Fruit fly (Drosophila melanogaster): ENCODE results near the gene CG3625.

Gene CG3625

dm6 chr2L:271553-271952, 20.0 kb downstream of the CG3625 start, which contains the start of gene Dus1:
Dus1 (minus strand) TSS chr2L:271744.
- TF ChIP-seq Mnt (GFP tag; optimal IDR thresholded peaks at IDR 0.05) (peak; percentile 66), pad (GFP tag; optimal IDR thresholded peaks at IDR 0.05) (no peak), bab1 (GFP tag; optimal IDR thresholded peaks at IDR 0.05) (peak; percentile 59)

- no peak for TF ChIP-seq CG5204 (GFP tag; optimal IDR thresholded peaks at IDR 0.05)
- TF ChIP-seq Clk (GFP tag; optimal IDR thresholded peaks at IDR 0.05): no peak
Observed at dm6 chr2L:268788-269187, 22.8 kb downstream of the CG3625 start, which contains the start of gene CG3345. CG3345 (plus strand) TSS chr2L:269088.

- TF ChIP-seq CG12768 (GFP tag; optimal IDR thresholded peaks at IDR 0.05) (peak; percentile 81), CG5204 (GFP tag; optimal IDR thresholded peaks at IDR 0.05) (no peak), CG1620 (GFP tag; optimal IDR thresholded peaks at IDR 0.05) (no peak), Clk (GFP tag; optimal IDR thresholded peaks at IDR 0.05) (peak; percentile 46), CG7101 (tag; optimal IDR thresholded peaks at IDR 0.05) (peak; percentile 76), ovo (GFP tag; optimal IDR thresholded peaks at IDR 0.05) (no peak), kay (GFP tag; ENCODE audit: borderline replicate concordance) (no peak), pad (GFP tag; optimal IDR thresholded peaks at IDR 0.05) (no peak), CG7045 (GFP tag; optimal IDR thresholded peaks at IDR 0.05) (peak; percentile 81), CG33017 (tag; optimal IDR thresholded peaks at IDR 0.05) (peak; percentile 82), CG11617 (GFP tag; optimal IDR thresholded peaks at IDR 0.05) (peak; percentile 61), bab1 (GFP tag; optimal IDR thresholded peaks at IDR 0.05) (no peak), Mnt (GFP tag; optimal IDR thresholded peaks at IDR 0.05) (no peak), cic (GFP tag; optimal IDR thresholded peaks at IDR 0.05) (no peak), CG14711 (tag; optimal IDR thresholded peaks at IDR 0.05) (peak; percentile 59), Hr96 (GFP tag; optimal IDR thresholded peaks at IDR 0.05) (no peak), tj (GFP tag; optimal IDR thresholded peaks at IDR 0.05) (peak; percentile 20), Crg-1 (GFP tag; optimal IDR thresholded peaks at IDR 0.05) (peak; percentile 13), cnc (optimal IDR thresholded peaks at IDR 0.05) (no peak), toe (GFP tag; optimal IDR thresholded peaks at IDR 0.05) (peak; percentile 48)
Observed at dm6 chr2L:267441-268089, 24.0 kb downstream of the CG3625 start, which contains the start of gene CG17075. CG17075 (minus strand) TSS chr2L:267505.

dm6 chr2L:252174-252573, 39.4 kb downstream of the CG3625 start, which contains the start of gene Rpp30:
Rpp30 (minus strand) TSS chr2L:252373.
- peak; percentile 82 for TF ChIP-seq Mnt (GFP tag; optimal IDR thresholded peaks at IDR 0.05)
- peak; percentile 59 for TF ChIP-seq bab1 (GFP tag; optimal IDR thresholded peaks at IDR 0.05)
- no peak for TF ChIP-seq CG1620 (GFP tag; optimal IDR thresholded peaks at IDR 0.05)

- TF ChIP-seq Hr96 (GFP tag; optimal IDR thresholded peaks at IDR 0.05) (peak; percentile 56), CG12768 (GFP tag; optimal IDR thresholded peaks at IDR 0.05) (peak; percentile 8), CG33017 (tag; optimal IDR thresholded peaks at IDR 0.05) (peak; percentile 46), CG11617 (GFP tag; optimal IDR thresholded peaks at IDR 0.05) (peak; percentile 46), CG1620 (GFP tag; optimal IDR thresholded peaks at IDR 0.05) (peak; percentile 64), tj (GFP tag; optimal IDR thresholded peaks at IDR 0.05) (no peak), bab1 (GFP tag; optimal IDR thresholded peaks at IDR 0.05) (peak; percentile 75), Crg-1 (GFP tag; optimal IDR thresholded peaks at IDR 0.05) (peak; percentile 34), kay (GFP tag; ENCODE audit: borderline replicate concordance) (no peak), cic (GFP tag; optimal IDR thresholded peaks at IDR 0.05) (no peak), CG14711 (tag; optimal IDR thresholded peaks at IDR 0.05) (no peak), Clk (GFP tag; optimal IDR thresholded peaks at IDR 0.05) (peak; percentile 9), CG7101 (tag; optimal IDR thresholded peaks at IDR 0.05) (peak; percentile 25), Mnt (GFP tag; optimal IDR thresholded peaks at IDR 0.05) (peak; percentile 75), CG7045 (GFP tag; optimal IDR thresholded peaks at IDR 0.05) (peak; percentile 24), cnc (optimal IDR thresholded peaks at IDR 0.05) (no peak), CG5204 (GFP tag; optimal IDR thresholded peaks at IDR 0.05) (no peak), toe (GFP tag; optimal IDR thresholded peaks at IDR 0.05) (no peak), pad (GFP tag; optimal IDR thresholded peaks at IDR 0.05) (peak; percentile 23), ovo (GFP tag; optimal IDR thresholded peaks at IDR 0.05) (no peak)
Observed at dm6 chr2L:250507-251215, 40.9 kb downstream of the CG3625 start, which contains the start of gene kis. kis (minus strand) TSS chr2L:250823.

- peak; percentile 32 for TF ChIP-seq cic (GFP tag; optimal IDR thresholded peaks at IDR 0.05)
- no peak for TF ChIP-seq cnc (optimal IDR thresholded peaks at IDR 0.05)
- peak; percentile 32 for TF ChIP-seq Mnt (GFP tag; optimal IDR thresholded peaks at IDR 0.05)
- TF ChIP-seq Crg-1 (GFP tag; optimal IDR thresholded peaks at IDR 0.05): peak; percentile 22
- TF ChIP-seq Hr96 (GFP tag; optimal IDR thresholded peaks at IDR 0.05): peak; percentile 7
- TF ChIP-seq CG7045 (GFP tag; optimal IDR thresholded peaks at IDR 0.05): peak; percentile 60
- no peak for TF ChIP-seq CG11617 (GFP tag; optimal IDR thresholded peaks at IDR 0.05)
- TF ChIP-seq pad (GFP tag; optimal IDR thresholded peaks at IDR 0.05): peak; percentile 76
- no peak for TF ChIP-seq CG5204 (GFP tag; optimal IDR thresholded peaks at IDR 0.05)
- TF ChIP-seq CG33017 (tag; optimal IDR thresholded peaks at IDR 0.05): peak; percentile 11
- TF ChIP-seq CG14711 (tag; optimal IDR thresholded peaks at IDR 0.05): peak; percentile 35
- no peak for TF ChIP-seq kay (GFP tag; ENCODE audit: borderline replicate concordance)
- TF ChIP-seq tj (GFP tag; optimal IDR thresholded peaks at IDR 0.05): peak; percentile 25
- peak; percentile 28 for TF ChIP-seq CG12768 (GFP tag; optimal IDR thresholded peaks at IDR 0.05)
- peak; percentile 21 for TF ChIP-seq CG7101 (tag; optimal IDR thresholded peaks at IDR 0.05)
- no peak for TF ChIP-seq toe (GFP tag; optimal IDR thresholded peaks at IDR 0.05)
- TF ChIP-seq ovo (GFP tag; optimal IDR thresholded peaks at IDR 0.05): peak; percentile 18
Observed at dm6 chr2L:249048-249825, 42.4 kb downstream of the CG3625 start.
